Worm (Caenorhabditis elegans) whole organism, L4 larva: ENCODE results near the gene acs-6.

Experiments
- F26F4.8 ChIP-seq: fragments of 200-800 bp; sonication (Bioruptor generic); conservative IDR thresholded peaks from 2 replicates; pipeline ENCODE4 v1.3.6; 2022; ENCODE audit warnings: missing genetic modification characterization, missing compliant biosample characterization
- F37D6.2 ChIP-seq: sonication (generic microtip); optimal IDR thresholded peaks from 2 replicates; lab custom pipeline; 2016; ENCODE audit warnings: mild to moderate bottlenecking, missing genetic modification characterization, missing compliant biosample characterization
- F44E2.7 ChIP-seq: fragments of 200-800 bp; sonication (Bioruptor generic); IDR thresholded peaks from 2 replicates; pipeline ENCODE4 v2.1.2; 2022; ENCODE audit warnings: missing genetic modification characterization, missing compliant biosample characterization
- F49E8.2 ChIP-seq: sonication (generic microtip); optimal IDR thresholded peaks from 2 replicates; lab custom pipeline; 2016; ENCODE audit warnings: missing compliant biosample characterization, mild to moderate bottlenecking, missing genetic modification characterization, borderline replicate concordance
- T20F7.1 ChIP-seq: fragments of 200-800 bp; sonication (Bioruptor generic); optimal IDR thresholded peaks from 2 replicates; lab custom pipeline; 2018; ENCODE audit warnings: mild to moderate bottlenecking, missing genetic modification characterization, missing compliant biosample characterization
- T26A8.4 ChIP-seq: fragments of 200-800 bp; sonication (Bioruptor generic); IDR thresholded peaks from 2 replicates; pipeline ENCODE4 v1.3.6; 2022; ENCODE audit warnings: missing genetic modification characterization, missing compliant biosample characterization
- aha-1 ChIP-seq: fragments of 150-350 bp; peaks from one replicate; lab custom pipeline; 2014; ENCODE audit warnings: missing biosample characterization, missing genetic modification characterization
- aly-2 ChIP-seq: sonication (generic microtip); optimal IDR thresholded peaks from 2 replicates; lab custom pipeline; 2018; ENCODE audit warnings: missing biosample characterization, missing genetic modification characterization
- ceh-28 ChIP-seq: fragments of 150-350 bp; optimal IDR thresholded peaks from 2 replicates; lab custom pipeline; 2014; ENCODE audit warnings: missing biosample characterization, missing genetic modification reagents, missing genetic modification characterization
- ceh-32 ChIP-seq: sonication (generic microtip); optimal IDR thresholded peaks from 2 replicates; lab custom pipeline; 2016; ENCODE audit warnings: mild to moderate bottlenecking, missing genetic modification characterization, missing compliant biosample characterization; ENCODE audit not compliant: poor library complexity
- ceh-44 ChIP-seq: fragments of 200-800 bp; sonication (Bioruptor generic); IDR thresholded peaks from 2 replicates; pipeline ENCODE4 v1.3.6; 2022; ENCODE audit warnings: missing genetic modification reagents, missing genetic modification characterization, missing compliant biosample characterization
- cey-2 ChIP-seq: sonication (generic microtip); optimal IDR thresholded peaks from 3 replicates; lab custom pipeline; 2017; ENCODE audit warnings: missing genetic modification characterization, mild to moderate bottlenecking, missing compliant biosample characterization, antibody characterized with exemption, borderline replicate concordance; ENCODE audit not compliant: insufficient read depth
- ctbp-1 ChIP-seq: fragments of 200-800 bp; sonication (Bioruptor generic); IDR thresholded peaks from 2 replicates; pipeline ENCODE4 v1.3.6; 2022; ENCODE audit warnings: missing genetic modification reagents, missing genetic modification characterization, missing compliant biosample characterization
- daf-12 ChIP-seq: fragments of 150-350 bp; optimal IDR thresholded peaks from 2 replicates; lab custom pipeline; 2014; ENCODE audit warnings: missing biosample characterization, missing genetic modification reagents, missing genetic modification characterization
- daf-16 ChIP-seq, 3 experiments: sonication (generic microtip); optimal IDR thresholded peaks; 2 replicates each; lab custom pipeline; 2016 to 2017; ENCODE audit warnings: missing genetic modification characterization in 3 of 3, missing genetic modification reagents in 3 of 3, mild to moderate bottlenecking in 2 of 3, missing compliant biosample characterization in 2 of 3, missing biosample characterization in 1 of 3, moderate library complexity in 1 of 3
- dmd-6 ChIP-seq: fragments of 200-800 bp; sonication (Bioruptor generic); IDR thresholded peaks from 2 replicates; pipeline ENCODE4 v1.3.6; 2022; ENCODE audit warnings: missing genetic modification reagents, missing genetic modification characterization, missing compliant biosample characterization
- dmd-8 ChIP-seq: fragments of 200-800 bp; sonication (Bioruptor generic); IDR thresholded peaks from 2 replicates; pipeline ENCODE4 v1.3.6; 2022; ENCODE audit warnings: missing genetic modification characterization, missing compliant biosample characterization
- dmd-9 ChIP-seq: fragments of 200-800 bp; sonication (Bioruptor generic); IDR thresholded peaks from 2 replicates; pipeline ENCODE4 v1.3.6; 2022; ENCODE audit warnings: missing genetic modification reagents, missing genetic modification characterization, missing compliant biosample characterization
- dve-1 ChIP-seq: sonication (generic microtip); optimal IDR thresholded peaks from 2 replicates; lab custom pipeline; 2017; ENCODE audit warnings: antibody characterized with exemption, mild to moderate bottlenecking, missing genetic modification characterization, missing compliant biosample characterization; ENCODE audit not compliant: insufficient read depth
- egl-27 ChIP-seq: sonication (generic microtip); optimal IDR thresholded peaks from 3 replicates; lab custom pipeline; 2017; ENCODE audit warnings: missing biosample characterization, missing genetic modification reagents, missing genetic modification characterization
- fos-1 ChIP-seq: fragments of 150-350 bp; optimal IDR thresholded peaks from 2 replicates; lab custom pipeline; 2014; ENCODE audit warnings: missing biosample characterization, missing genetic modification characterization
- gei-8 ChIP-seq: fragments of 200-800 bp; sonication (Bioruptor generic); optimal IDR thresholded peaks from 2 replicates; lab custom pipeline; 2018; ENCODE audit warnings: mild to moderate bottlenecking, missing genetic modification characterization, missing compliant biosample characterization
- hif-1 ChIP-seq, 2 experiments: sonication (generic microtip); optimal IDR thresholded peaks; 2 replicates each; lab custom pipeline; 2016 to 2017; ENCODE audit warnings: missing compliant biosample characterization in 2 of 2, missing genetic modification characterization in 2 of 2, missing genetic modification reagents in 2 of 2, missing genotype in 2 of 2, mild to moderate bottlenecking in 1 of 2
- hlh-30 ChIP-seq: sonication (generic microtip); optimal IDR thresholded peaks from 2 replicates; lab custom pipeline; 2017; ENCODE audit warnings: antibody characterized with exemption, mild to moderate bottlenecking, missing genetic modification characterization, missing compliant biosample characterization; ENCODE audit not compliant: insufficient read depth
- hmg-1.1 ChIP-seq: fragments of 200-800 bp; sonication (Bioruptor generic); IDR thresholded peaks from 2 replicates; pipeline ENCODE4 v1.3.6; 2022; ENCODE audit warnings: missing genetic modification reagents, missing genetic modification characterization, missing compliant biosample characterization
- jun-1 ChIP-seq: fragments of 150-350 bp; optimal IDR thresholded peaks from 2 replicates; lab custom pipeline; 2014; ENCODE audit warnings: missing biosample characterization, missing genetic modification reagents, missing genetic modification characterization
- lin-1 ChIP-seq: fragments of 200-800 bp; sonication (Bioruptor generic); IDR thresholded peaks from 2 replicates; pipeline ENCODE4 v1.3.6; 2022; ENCODE audit warnings: missing genetic modification reagents, missing genetic modification characterization, missing compliant biosample characterization
- lin-13 ChIP-seq: fragments of 150-350 bp; optimal IDR thresholded peaks from 2 replicates; lab custom pipeline; 2014; ENCODE audit warnings: missing biosample characterization, missing genetic modification reagents, missing genetic modification characterization
- lin-29 ChIP-seq: fragments of 200-800 bp; sonication (Bioruptor generic); IDR thresholded peaks from 2 replicates; pipeline ENCODE4 v1.3.6; 2022; ENCODE audit warnings: missing genetic modification reagents, missing genetic modification characterization, missing compliant biosample characterization
- lin-39 ChIP-seq: fragments of 150-350 bp; optimal IDR thresholded peaks from 2 replicates; lab custom pipeline; 2014; ENCODE audit warnings: missing biosample characterization, missing genetic modification reagents, missing genetic modification characterization
- lsy-2 ChIP-seq, 2 experiments: fragments of 150-350 bp in 1 of 2; sonication (generic microtip) in 1 of 2; optimal IDR thresholded peaks; 2 replicates each; lab custom pipeline; 2014 to 2017; ENCODE audit warnings: missing biosample characterization in 2 of 2, missing genetic modification characterization in 2 of 2
- mdl-1 ChIP-seq, 2 experiments: fragments of 150-350 bp in 1 of 2; sonication (generic microtip) in 1 of 2; optimal IDR thresholded peaks; 2 replicates each; lab custom pipeline; 2014 to 2017; ENCODE audit warnings: missing biosample characterization in 2 of 2, missing genetic modification characterization in 2 of 2
- mep-1 ChIP-seq: fragments of 150-350 bp; sonication (generic microtip); optimal IDR thresholded peaks from 3 replicates; lab custom pipeline; 2014; ENCODE audit warnings: missing biosample characterization, missing genetic modification characterization
- nhr-111 ChIP-seq: fragments of 200-800 bp; sonication (Bioruptor generic); optimal IDR thresholded peaks from 2 replicates; lab custom pipeline; 2018; ENCODE audit warnings: mild to moderate bottlenecking, missing genetic modification characterization, missing compliant biosample characterization
- nhr-28 ChIP-seq: fragments of 150-350 bp; optimal IDR thresholded peaks from 2 replicates; lab custom pipeline; 2014; ENCODE audit warnings: missing biosample characterization, missing genetic modification characterization
- nhr-42 ChIP-seq: fragments of 200-800 bp; sonication (Bioruptor generic); IDR thresholded peaks from 2 replicates; pipeline ENCODE4 v1.3.6; 2022; ENCODE audit warnings: missing genetic modification characterization, missing compliant biosample characterization
- nhr-48 ChIP-seq: sonication (generic microtip); optimal IDR thresholded peaks from 2 replicates; lab custom pipeline; 2016; ENCODE audit warnings: mild to moderate bottlenecking, missing genetic modification characterization, missing compliant biosample characterization
- nhr-77 ChIP-seq: fragments of 150-350 bp; optimal IDR thresholded peaks from 2 replicates; lab custom pipeline; 2014; ENCODE audit warnings: missing biosample characterization, missing genetic modification characterization
- pqm-1 ChIP-seq: sonication (generic microtip); optimal IDR thresholded peaks from 2 replicates; lab custom pipeline; 2017; ENCODE audit warnings: missing biosample characterization, missing genetic modification characterization
- saeg-2 ChIP-seq: fragments of 200-800 bp; sonication (Bioruptor generic); IDR thresholded peaks from 2 replicates; pipeline ENCODE4 v1.3.6; 2022; ENCODE audit warnings: missing genetic modification reagents, missing genetic modification characterization, missing compliant biosample characterization
- snpc-1.2 ChIP-seq: fragments of 200-800 bp; sonication (Bioruptor generic); IDR thresholded peaks from 2 replicates; pipeline ENCODE4 v1.3.6; 2022; ENCODE audit warnings: missing genetic modification reagents, missing genetic modification characterization, missing compliant biosample characterization
- snpc-4 ChIP-seq: fragments of 150-350 bp; optimal IDR thresholded peaks from 2 replicates; lab custom pipeline; 2014; ENCODE audit warnings: missing biosample characterization, missing genetic modification characterization
- tag-97 ChIP-seq: fragments of 200-800 bp; sonication (Bioruptor generic); IDR thresholded peaks from 2 replicates; pipeline ENCODE4 v1.3.6; 2022; ENCODE audit warnings: missing genetic modification characterization, missing compliant biosample characterization
- unc-62 ChIP-seq, 3 experiments: fragments of 150-350 bp in 1 of 3; sonication (generic microtip); optimal IDR thresholded peaks in 2 of 3; peaks in 1 of 3; 1 replicate in 1 of 3; 2 replicates in 2 of 3; lab custom pipeline; 2014 to 2017; ENCODE audit warnings: missing biosample characterization in 3 of 3, missing genetic modification characterization in 3 of 3, missing genetic modification reagents in 3 of 3, missing genotype in 1 of 3
- zag-1 ChIP-seq: fragments of 150-350 bp; optimal IDR thresholded peaks from 2 replicates; lab custom pipeline; 2014; ENCODE audit warnings: missing biosample characterization, missing genetic modification characterization
- zfp-2 ChIP-seq: sonication (generic microtip); optimal IDR thresholded peaks from 2 replicates; lab custom pipeline; 2016; ENCODE audit warnings: mild to moderate bottlenecking, missing genetic modification characterization, missing compliant biosample characterization
- ztf-11 ChIP-seq: fragments of 150-350 bp; optimal IDR thresholded peaks from 2 replicates; lab custom pipeline; 2014; ENCODE audit warnings: missing biosample characterization, missing genetic modification characterization
- ztf-7 ChIP-seq: fragments of 150-350 bp; optimal IDR thresholded peaks from 2 replicates; lab custom pipeline; 2014; ENCODE audit warnings: missing biosample characterization, missing genetic modification characterization

Gene acs-6

DNA sequence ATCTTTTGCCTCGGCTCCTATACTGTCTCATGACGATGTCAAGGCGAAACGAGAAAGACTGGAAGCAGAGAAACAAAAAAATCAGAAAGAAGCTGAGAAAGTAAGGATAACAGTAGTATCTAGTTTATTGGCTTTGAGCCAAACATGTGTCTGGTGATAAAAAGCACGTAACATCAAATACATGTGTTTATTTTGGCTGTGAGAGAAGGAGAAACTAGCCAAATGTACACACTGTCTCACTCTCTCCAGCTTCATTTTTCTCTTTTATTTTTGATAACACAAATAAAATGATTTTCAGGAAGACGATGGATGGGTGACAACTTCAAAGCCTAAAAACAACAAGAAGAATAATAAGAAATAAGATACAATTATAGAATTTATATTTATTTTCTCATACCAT is 32.3 kb upstream of the acs-6 start:
- TF ChIP-seq dmd-9 (GFP tag; lab: Robert Waterston, UW) (no peak), daf-16 (GFP tag; optimal IDR thresholded peaks at IDR 0.05; lab: Kevin White, UChicago) (no peak), daf-16 (tag; optimal IDR thresholded peaks at IDR 0.05; lab: Kevin White, UChicago) (peak; percentile 12), ceh-32 (no peak), lin-13 (GFP tag; lab: Kevin White, UChicago) (no peak), hif-1 (tag; optimal IDR thresholded peaks at IDR 0.05; lab: Kevin White, UChicago) (peak in 1 of 2 experiments; percentile 26)

DNA sequence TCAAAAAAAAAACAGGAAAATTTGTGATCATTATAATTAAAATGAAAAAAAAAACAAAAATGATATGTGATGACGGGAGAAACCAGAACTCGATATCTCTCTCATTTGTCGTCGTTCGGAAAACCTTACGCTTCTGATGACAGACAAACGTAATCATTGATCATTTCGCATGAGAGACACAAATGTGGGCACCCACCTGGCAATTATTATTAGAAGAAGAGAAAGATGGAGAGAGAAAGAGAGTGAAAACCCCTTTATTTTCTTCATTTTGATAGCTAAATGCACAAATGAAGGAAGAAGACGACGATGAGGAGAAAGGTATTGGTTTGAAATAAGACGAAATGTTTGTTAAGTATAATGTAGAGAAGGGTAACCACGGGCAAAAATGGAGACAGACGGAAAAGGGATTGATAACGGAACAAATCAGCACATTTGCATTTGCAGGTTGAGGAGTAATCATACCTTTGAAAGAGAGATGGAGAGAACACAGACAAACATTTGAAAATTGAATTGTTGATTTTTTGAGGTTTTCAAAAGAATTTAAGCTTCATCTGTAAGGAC is 30.6 kb upstream of the acs-6 start:
- TF ChIP-seq lin-13 (GFP tag; lab: Kevin White, UChicago) (no peak), dmd-8 (no peak), nhr-48 (no peak), nhr-111 (GFP tag; lab: Kevin White, UChicago) (no peak), mdl-1 (tag; optimal IDR thresholded peaks at IDR 0.05; lab: Kevin White, UChicago) (peak in 1 of 2 experiments; percentile 14), ztf-7 (tag; lab: Kevin White, UChicago) (no peak), ceh-44 (GFP tag; lab: Robert Waterston, UW) (no peak), hmg-1.1 (GFP tag; lab: Robert Waterston, UW) (no peak), daf-16 (GFP tag; optimal IDR thresholded peaks at IDR 0.05; lab: Kevin White, UChicago) (no peak), daf-16 (tag; optimal IDR thresholded peaks at IDR 0.05; lab: Kevin White, UChicago) (peak; percentile 69), unc-62 (GFP tag; optimal IDR thresholded peaks at IDR 0.05 in 1 of 2; lab: Kevin White, UChicago) (peak in 1 of 2 experiments; percentile 95), unc-62 (tag; optimal IDR thresholded peaks at IDR 0.05; lab: Kevin White, UChicago) (no peak), aly-2 (tag; lab: Kevin White, UChicago) (no peak), gei-8 (no peak), nhr-42 (no peak), F49E8.2 (tag; lab: Kevin White, UChicago) (no peak), snpc-1.2 (GFP tag; lab: Robert Waterston, UW) (no peak), F37D6.2 (no peak), daf-12 (no peak), lsy-2 (tag; optimal IDR thresholded peaks at IDR 0.05; lab: Kevin White, UChicago) (no peak), fos-1 (tag; lab: Kevin White, UChicago) (no peak), jun-1 (tag; lab: Kevin White, UChicago) (no peak), F44E2.7 (GFP tag; lab: Robert Waterston, UW) (no peak), egl-27 (tag; lab: Kevin White, UChicago) (no peak), ctbp-1 (GFP tag; lab: Robert Waterston, UW) (no peak), T20F7.1 (GFP tag; lab: Kevin White, UChicago) (peak; percentile 52), aha-1 (tag; lab: Kevin White, UChicago) (peak; percentile 93), pqm-1 (tag; lab: Kevin White, UChicago) (peak; percentile 70), snpc-4 (tag; lab: Kevin White, UChicago) (no peak), ceh-28 (tag; lab: Kevin White, UChicago) (no peak), saeg-2 (no peak), dve-1 (tag; lab: Kevin White, UChicago) (peak; percentile 37), lin-39 (no peak), hlh-30 (tag; lab: Kevin White, UChicago) (peak; percentile 11), nhr-28 (tag; lab: Kevin White, UChicago) (peak; percentile 62), zfp-2 (tag; lab: Kevin White, UChicago) (no peak), ztf-11 (tag; lab: Kevin White, UChicago) (no peak), cey-2 (tag; lab: Kevin White, UChicago) (no peak), lin-1 (GFP tag; lab: Robert Waterston, UW) (no peak), mep-1 (tag; lab: Kevin White, UChicago) (no peak), dmd-6 (GFP tag; lab: Robert Waterston, UW) (peak; percentile 71), F26F4.8 (GFP tag; lab: Robert Waterston, UW) (no peak), nhr-77 (tag; lab: Kevin White, UChicago) (peak; percentile 64), lin-29 (GFP tag; lab: Robert Waterston, UW) (no peak), tag-97 (GFP tag; lab: Robert Waterston, UW) (no peak), T26A8.4 (no peak), zag-1 (tag; lab: Kevin White, UChicago) (no peak)
